Fruit fly (Drosophila melanogaster): ENCODE measurements around the gene Ttc26.
A peak's percentile ranks its signal among the peaks of the same experiment; 100 is the strongest.

The Ttc26 gene

dm6 chr3R:15794258-15794727 is 20.1 kb downstream of the Ttc26 start (continued):
- no peak for TF ChIP-seq Hr4 (GFP tag; optimal IDR thresholded peaks at IDR 0.05)
- no peak for TF ChIP-seq CG9139 (GFP tag; optimal IDR thresholded peaks at IDR 0.05)
- peak; percentile 14 for TF ChIP-seq CG6792 (GFP tag; optimal IDR thresholded peaks at IDR 0.05)
- peak; percentile 61 for TF ChIP-seq vri (GFP tag; optimal IDR thresholded peaks at IDR 0.05)
- no peak for TF ChIP-seq Eip75B (GFP tag; optimal IDR thresholded peaks at IDR 0.05)
- 0 out of 3 replicates have a peak, but pooled peaks have one; percentile 14 for TF ChIP-seq CG8119 (GFP tag; IDR thresholded peaks at IDR 0.05)
- TF ChIP-seq cyc (GFP tag; optimal IDR thresholded peaks at IDR 0.05) = no peak
- no peak; the same call in 2 of the 3 replicates for TF ChIP-seq eg (GFP tag; IDR thresholded peaks at IDR 0.05)
- TF ChIP-seq CG7368 (GFP tag; optimal IDR thresholded peaks at IDR 0.05) = no peak
- TF ChIP-seq CG3032 (tag; optimal IDR thresholded peaks at IDR 0.05) = no peak
- TF ChIP-seq Sox14 (GFP tag; optimal IDR thresholded peaks at IDR 0.05) = peak; percentile 40
- peak in 1 of 2 experiments; percentile 68 for TF ChIP-seq ss (GFP tag; optimal IDR thresholded peaks at IDR 0.05)
- TF ChIP-seq acj6 (GFP tag; optimal IDR thresholded peaks at IDR 0.05) = peak; percentile 9
- TF ChIP-seq Met (GFP tag; optimal IDR thresholded peaks at IDR 0.05) = no peak
- TF ChIP-seq fkh (GFP tag; optimal IDR thresholded peaks at IDR 0.05) = peak; percentile 95
- peak; percentile 18 for TF ChIP-seq topi (GFP tag; optimal IDR thresholded peaks at IDR 0.05)
- TF ChIP-seq Eip78C (GFP tag) = peak; percentile 73
- TF ChIP-seq esn (GFP tag; optimal IDR thresholded peaks at IDR 0.05) = peak; percentile 40
- no peak for TF ChIP-seq spab (GFP tag; optimal IDR thresholded peaks at IDR 0.05)
- no peak for TF ChIP-seq dsx (GFP tag; optimal IDR thresholded peaks at IDR 0.05; ENCODE audit: poor library complexity, severe bottlenecking)
- TF ChIP-seq Blimp-1 (GFP tag; optimal IDR thresholded peaks at IDR 0.05) = no peak
- no peak for TF ChIP-seq CG6276 (GFP tag; optimal IDR thresholded peaks at IDR 0.05)
- TF ChIP-seq CG10631 (GFP tag; optimal IDR thresholded peaks at IDR 0.05) = no peak
- no peak for TF ChIP-seq Eip93F (GFP tag; optimal IDR thresholded peaks at IDR 0.05)
- no peak for TF ChIP-seq CG4318 (GFP tag; optimal IDR thresholded peaks at IDR 0.05)

dm6 chr3R:15802006-15802405 is 27.8 kb downstream of the Ttc26 start, which contains the start of gene CG9593:
Gene CG9593, plus strand, starts transcription at chr3R:15802275.
- TF ChIP-seq Blimp-1 (GFP tag; optimal IDR thresholded peaks at IDR 0.05) = no peak
- peak; percentile 10 for TF ChIP-seq Eip78C (GFP tag)

dm6 chr3R:15803502-15804461 is 29.6 kb downstream of the Ttc26 start, which contains the start of gene alpha-Man-IIb:
Gene alpha-Man-IIb, plus strand, starts transcription at chr3R:15804248.
- TF ChIP-seq CG1621 (tag; optimal IDR thresholded peaks at IDR 0.05) (peak; percentile 26), Hr4 (GFP tag; optimal IDR thresholded peaks at IDR 0.05) (no peak), CG6854 (GFP tag; optimal IDR thresholded peaks at IDR 0.05) (peak; percentile 52), Sox14 (GFP tag; optimal IDR thresholded peaks at IDR 0.05) (peak; percentile 34), ss (GFP tag; optimal IDR thresholded peaks at IDR 0.05) (peak in 1 of 2 experiments; percentile 23), CG3919 (GFP tag; optimal IDR thresholded peaks at IDR 0.05) (peak; percentile 7), lz (GFP tag; optimal IDR thresholded peaks at IDR 0.05) (peak; percentile 5), CG11762 (GFP tag; optimal IDR thresholded peaks at IDR 0.05; ENCODE audit: insufficient read depth) (no peak), CG3032 (tag; optimal IDR thresholded peaks at IDR 0.05) (peak; percentile 59), Eip75B (GFP tag; optimal IDR thresholded peaks at IDR 0.05) (peak; percentile 13), fkh (GFP tag; optimal IDR thresholded peaks at IDR 0.05) (peak; percentile 98), svp (GFP tag) (peak; percentile 70), esn (GFP tag; optimal IDR thresholded peaks at IDR 0.05) (peak; percentile 19), CG8119 (GFP tag; IDR thresholded peaks at IDR 0.05) (no peak), Eip78C (GFP tag) (peak; percentile 74), CG6163 (GFP tag; IDR thresholded peaks at IDR 0.05) (peak; percentile 30; the same call in 1 of the 3 replicates), CG6276 (GFP tag; optimal IDR thresholded peaks at IDR 0.05) (no peak), dsx (GFP tag; optimal IDR thresholded peaks at IDR 0.05; ENCODE audit: poor library complexity, severe bottlenecking) (peak; percentile 69), cyc (GFP tag; optimal IDR thresholded peaks at IDR 0.05) (peak; percentile 12), CG31627 (GFP tag; optimal IDR thresholded peaks at IDR 0.05) (peak; percentile 22)

Data from whole organism, prepupa.